Worm (Caenorhabditis elegans) whole organism, L2 larva: Measurements from ENCODE around the gene fbxa-144.

ENCODE experiments used
- C34F6.9 ChIP-seq: fragments of 150-350 bp; optimal IDR thresholded peaks from 2 replicates; lab custom pipeline; 2014; ENCODE audit warnings: missing biosample characterization, missing genetic modification characterization
- R02D3.7 ChIP-seq: fragments of 150-350 bp; optimal IDR thresholded peaks from 2 replicates; lab custom pipeline; 2014; ENCODE audit warnings: missing biosample characterization, missing genetic modification characterization
- Y55F3AM.14 ChIP-seq: fragments of 200-800 bp; sonication (Bioruptor generic); optimal IDR thresholded peaks from 2 replicates; lab custom pipeline; 2018; ENCODE audit warnings: mild to moderate bottlenecking, missing genetic modification characterization, missing compliant biosample characterization
- ZK546.5 ChIP-seq: sonication (generic microtip); optimal IDR thresholded peaks from 2 replicates; lab custom pipeline; 2017; ENCODE audit warnings: missing biosample characterization, missing genetic modification characterization
- alr-1 ChIP-seq: fragments of 150-350 bp; optimal IDR thresholded peaks from 2 replicates; lab custom pipeline; 2014; ENCODE audit warnings: missing biosample characterization, missing genetic modification characterization
- aly-2 ChIP-seq: fragments of 150-350 bp; optimal IDR thresholded peaks from 2 replicates; lab custom pipeline; 2014; ENCODE audit warnings: missing biosample characterization, missing genetic modification characterization
- ama-1 ChIP-seq: fragments of 150-350 bp; optimal IDR thresholded peaks from 2 replicates; lab custom pipeline; 2018; ENCODE audit warnings: inconsistent platforms
- blmp-1 ChIP-seq: sonication (generic microtip); optimal IDR thresholded peaks from 2 replicates; lab custom pipeline; 2017; ENCODE audit warnings: missing genetic modification characterization, mild to moderate bottlenecking, missing compliant biosample characterization, antibody characterized with exemption, moderate library complexity; ENCODE audit not compliant: insufficient read depth
- ceh-16 ChIP-seq: fragments of 150-350 bp; optimal IDR thresholded peaks from 2 replicates; lab custom pipeline; 2014; ENCODE audit warnings: missing biosample characterization, missing genetic modification characterization
- ceh-82 ChIP-seq: fragments of 150-350 bp; optimal IDR thresholded peaks from 2 replicates; lab custom pipeline; 2014; ENCODE audit warnings: missing biosample characterization, missing genetic modification characterization
- dmd-4 ChIP-seq: sonication (generic microtip); optimal IDR thresholded peaks from 2 replicates; lab custom pipeline; 2017; ENCODE audit warnings: missing biosample characterization, missing genetic modification characterization
- elt-1 ChIP-seq: fragments of 150-350 bp; optimal IDR thresholded peaks from 2 replicates; lab custom pipeline; 2014; ENCODE audit warnings: missing biosample characterization, missing genetic modification characterization
- elt-3 ChIP-seq: sonication (generic microtip); optimal IDR thresholded peaks from 2 replicates; lab custom pipeline; 2017; ENCODE audit warnings: missing biosample characterization, missing genetic modification characterization
- fos-1 ChIP-seq: fragments of 150-350 bp; optimal IDR thresholded peaks from 2 replicates; lab custom pipeline; 2014; ENCODE audit warnings: missing biosample characterization, missing genetic modification characterization
- gmeb-1 ChIP-seq: fragments of 150-350 bp; optimal IDR thresholded peaks from 2 replicates; lab custom pipeline; 2014; ENCODE audit warnings: missing biosample characterization, missing genetic modification characterization
- lin-39 ChIP-seq: fragments of 150-350 bp; optimal IDR thresholded peaks from 2 replicates; lab custom pipeline; 2014; ENCODE audit warnings: missing biosample characterization, missing genetic modification reagents, missing genetic modification characterization
- lsy-2 ChIP-seq, 2 experiments: fragments of 150-350 bp in 1 of 2; sonication (generic microtip) in 1 of 2; optimal IDR thresholded peaks; 2 replicates each; lab custom pipeline; 2014 to 2017; ENCODE audit warnings: missing biosample characterization in 2 of 2, missing genetic modification characterization in 2 of 2
- mab-5 ChIP-seq: fragments of 150-350 bp; optimal IDR thresholded peaks from 2 replicates; lab custom pipeline; 2014; ENCODE audit warnings: missing biosample characterization, missing genetic modification characterization
- mbf-1 ChIP-seq: sonication (generic microtip); optimal IDR thresholded peaks from 2 replicates; lab custom pipeline; 2017; ENCODE audit warnings: missing biosample characterization, missing genetic modification characterization
- mdl-1 ChIP-seq, 2 experiments: fragments of 150-350 bp in 1 of 2; sonication (generic microtip) in 1 of 2; optimal IDR thresholded peaks; 2 replicates each; lab custom pipeline; 2017; ENCODE audit warnings: missing biosample characterization in 2 of 2, missing genetic modification characterization in 2 of 2
- nhr-10 ChIP-seq: sonication (generic microtip); optimal IDR thresholded peaks from 2 replicates; lab custom pipeline; 2017; ENCODE audit warnings: missing biosample characterization, missing genetic modification characterization
- nhr-11 ChIP-seq: fragments of 150-350 bp; optimal IDR thresholded peaks from 2 replicates; lab custom pipeline; 2014; ENCODE audit warnings: missing biosample characterization, missing genetic modification characterization
- nhr-12 ChIP-seq: fragments of 150-350 bp; optimal IDR thresholded peaks from 2 replicates; lab custom pipeline; 2014; ENCODE audit warnings: missing biosample characterization, missing genetic modification characterization
- nhr-129 ChIP-seq: fragments of 150-350 bp; optimal IDR thresholded peaks from 2 replicates; lab custom pipeline; 2014; ENCODE audit warnings: missing biosample characterization, missing genetic modification characterization
- nhr-21 ChIP-seq: fragments of 150-350 bp; optimal IDR thresholded peaks from 2 replicates; lab custom pipeline; 2014; ENCODE audit warnings: missing biosample characterization, missing genetic modification characterization
- nhr-23 ChIP-seq: fragments of 150-350 bp; optimal IDR thresholded peaks from 2 replicates; lab custom pipeline; 2014; ENCODE audit warnings: missing biosample characterization, missing genetic modification reagents, missing genetic modification characterization
- nhr-237 ChIP-seq: fragments of 150-350 bp; optimal IDR thresholded peaks from 2 replicates; lab custom pipeline; 2014; ENCODE audit warnings: missing biosample characterization, missing genetic modification characterization
- nhr-6 ChIP-seq: fragments of 150-350 bp; optimal IDR thresholded peaks from 2 replicates; lab custom pipeline; 2014; ENCODE audit warnings: missing biosample characterization, missing genetic modification characterization
- nhr-77 ChIP-seq: fragments of 150-350 bp; optimal IDR thresholded peaks from 2 replicates; lab custom pipeline; 2014; ENCODE audit warnings: missing biosample characterization, missing genetic modification characterization
- peb-1 ChIP-seq: fragments of 150-350 bp; optimal IDR thresholded peaks from 2 replicates; lab custom pipeline; 2014; ENCODE audit warnings: missing biosample characterization, missing genetic modification characterization
- sem-4 ChIP-seq: fragments of 150-350 bp; optimal IDR thresholded peaks from 2 replicates; lab custom pipeline; 2014; ENCODE audit warnings: missing biosample characterization, missing genetic modification reagents, missing genetic modification characterization
- skn-1 ChIP-seq: sonication (generic microtip); optimal IDR thresholded peaks from 2 replicates; lab custom pipeline; 2017; ENCODE audit warnings: missing biosample characterization, missing genetic modification characterization
- unc-62 ChIP-seq: fragments of 150-350 bp; optimal IDR thresholded peaks from 2 replicates; lab custom pipeline; 2014; ENCODE audit warnings: missing biosample characterization, missing genetic modification reagents, missing genetic modification characterization
- ztf-11 ChIP-seq: sonication (generic microtip); optimal IDR thresholded peaks from 2 replicates; lab custom pipeline; 2017; ENCODE audit warnings: missing biosample characterization, missing genetic modification characterization
- ztf-4 ChIP-seq: fragments of 150-350 bp; optimal IDR thresholded peaks from 2 replicates; lab custom pipeline; 2014; ENCODE audit warnings: missing biosample characterization, missing genetic modification characterization

The fbxa-144 gene

DNA sequence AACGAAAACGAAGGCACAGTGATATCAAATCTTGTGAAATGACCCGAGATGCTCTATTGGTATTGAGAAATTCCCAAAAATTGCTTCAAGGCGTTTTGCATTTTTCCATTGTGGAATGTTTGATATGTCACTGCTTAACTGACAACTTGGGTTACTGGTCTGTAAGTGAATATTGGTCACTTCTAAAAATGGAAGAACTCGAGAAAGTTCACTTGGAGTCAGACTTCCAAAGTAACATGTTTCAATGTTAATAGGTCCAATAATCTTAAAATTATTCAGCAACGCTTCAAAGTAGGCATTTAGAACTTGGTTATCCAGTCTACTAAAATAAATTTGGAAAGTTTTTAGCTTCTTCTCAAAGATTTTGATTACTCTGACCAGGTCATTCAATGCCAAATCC is at the start of gene fbxa-144:
TSS of gene fbxa-144 (minus strand) at position 101 of the 400 bp plus-strand sequence.
- TF ChIP-seq mbf-1: no peak
- TF ChIP-seq mab-5 (tag; lab: Kevin White, UChicago): no peak
- no peak for TF ChIP-seq elt-3 (tag; lab: Kevin White, UChicago)
- TF ChIP-seq ama-1 (lab: Kevin White, UChicago): no peak
- TF ChIP-seq unc-62 (GFP tag; lab: Kevin White, UChicago): no peak
- no peak for TF ChIP-seq ztf-4 (tag; lab: Kevin White, UChicago)
- TF ChIP-seq ceh-16 (tag; lab: Kevin White, UChicago): no peak
- no peak for TF ChIP-seq ZK546.5 (tag; lab: Kevin White, UChicago)
- TF ChIP-seq nhr-77 (tag; lab: Kevin White, UChicago): no peak
- TF ChIP-seq lin-39 (tag; lab: Kevin White, UChicago): no peak
- no peak for TF ChIP-seq nhr-23 (tag; lab: Kevin White, UChicago)
- TF ChIP-seq alr-1 (tag; lab: Kevin White, UChicago): no peak
- no peak for TF ChIP-seq dmd-4
- TF ChIP-seq nhr-10: no peak
- TF ChIP-seq nhr-12 (tag; lab: Kevin White, UChicago): no peak
- TF ChIP-seq mdl-1 (tag; optimal IDR thresholded peaks at IDR 0.05; lab: Kevin White, UChicago): no peak
- no peak for TF ChIP-seq sem-4 (tag; lab: Kevin White, UChicago)
- no peak for TF ChIP-seq nhr-237
- TF ChIP-seq nhr-21 (tag; lab: Kevin White, UChicago): no peak

DNA sequence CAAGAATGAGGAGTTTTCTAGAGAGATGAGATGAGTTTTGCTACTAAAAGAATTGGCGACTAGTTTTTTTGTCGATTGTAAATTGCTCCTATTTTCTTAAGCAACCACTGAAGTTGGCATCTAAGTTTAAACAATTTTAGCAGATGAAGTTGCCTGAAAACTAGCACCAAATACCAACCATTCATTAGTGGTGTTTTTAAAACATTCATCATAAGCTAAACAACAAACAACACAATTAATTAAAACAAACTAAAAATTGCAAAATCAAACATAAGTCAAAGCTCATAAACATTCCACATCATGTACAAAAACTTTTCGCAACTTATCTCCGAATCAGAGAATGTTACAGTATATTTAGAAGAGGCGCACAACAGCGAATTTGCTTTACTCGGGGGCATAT is 49.5 kb upstream of the fbxa-144 start, which contains the start of gene srz-13:
TSS of gene srz-13 (plus strand) at position 301 of the 400 bp plus-strand sequence.
- TF ChIP-seq aly-2 (no peak), mab-5 (tag; lab: Kevin White, UChicago) (no peak), ztf-11 (tag; lab: Kevin White, UChicago) (no peak), Y55F3AM.14 (GFP tag; lab: Kevin White, UChicago) (no peak), dmd-4 (no peak), elt-3 (tag; lab: Kevin White, UChicago) (no peak), R02D3.7 (tag; lab: Kevin White, UChicago) (no peak), mdl-1 (tag; optimal IDR thresholded peaks at IDR 0.05; lab: Kevin White, UChicago) (no peak), sem-4 (tag; lab: Kevin White, UChicago) (no peak), ztf-4 (tag; lab: Kevin White, UChicago) (no peak), nhr-21 (tag; lab: Kevin White, UChicago) (no peak), nhr-6 (tag; lab: Kevin White, UChicago) (no peak), skn-1 (no peak), nhr-11 (tag; lab: Kevin White, UChicago) (no peak)

DNA sequence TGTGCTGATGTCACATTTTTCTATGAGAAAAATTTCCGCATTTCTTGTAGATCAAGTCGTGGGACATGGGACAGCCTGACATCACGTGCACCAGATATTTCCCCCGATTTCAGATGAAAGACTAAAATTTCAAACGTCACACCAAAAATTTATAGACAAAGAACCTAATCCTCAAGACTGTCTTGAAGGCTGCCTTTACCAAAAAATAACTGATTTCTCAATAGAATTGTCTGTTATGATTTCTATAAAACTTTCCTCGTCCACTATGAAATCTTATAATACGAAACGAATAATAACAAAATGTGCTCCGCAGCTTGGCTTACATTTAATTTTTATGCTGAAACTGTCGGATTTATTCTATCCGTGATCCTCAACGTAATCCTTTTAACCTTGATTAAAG is 47.7 kb upstream of the fbxa-144 start, which contains the start of gene str-106:
TSS of gene str-106 (plus strand) at position 301 of the 400 bp plus-strand sequence.
- TF ChIP-seq mab-5 (tag; lab: Kevin White, UChicago) (no peak), sem-4 (tag; lab: Kevin White, UChicago) (no peak), ceh-16 (tag; lab: Kevin White, UChicago) (no peak), blmp-1 (tag; lab: Kevin White, UChicago) (no peak), Y55F3AM.14 (GFP tag; lab: Kevin White, UChicago) (no peak), nhr-129 (no peak), alr-1 (tag; lab: Kevin White, UChicago) (no peak), C34F6.9 (no peak), nhr-6 (tag; lab: Kevin White, UChicago) (no peak)

DNA sequence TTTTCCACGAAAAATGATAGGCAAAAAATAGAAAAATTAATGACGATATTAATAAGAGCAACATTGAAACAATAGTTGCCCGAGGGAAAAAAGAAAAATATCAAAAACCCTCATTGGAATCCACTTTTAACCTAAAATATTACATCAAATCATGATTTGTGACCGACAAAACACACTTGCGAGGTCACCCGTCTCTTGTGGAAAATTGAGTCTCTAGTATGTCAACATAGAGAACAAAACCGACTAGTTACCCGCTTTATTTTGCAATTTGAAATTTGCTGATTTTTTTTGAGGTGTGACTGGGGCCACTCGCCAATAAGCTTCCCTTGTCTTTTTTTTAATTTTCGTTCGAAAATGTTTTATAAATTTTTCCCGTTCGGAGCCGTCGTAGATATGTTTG is 43.2 kb upstream of the fbxa-144 start, which contains the start of gene cyp-33D1:
TSS of gene cyp-33D1 (minus strand) at position 101 of the 400 bp plus-strand sequence.
- TF ChIP-seq gmeb-1 (tag; lab: Kevin White, UChicago) (no peak), lsy-2 (tag; optimal IDR thresholded peaks at IDR 0.05; lab: Kevin White, UChicago) (no peak), unc-62 (GFP tag; lab: Kevin White, UChicago) (no peak), nhr-21 (tag; lab: Kevin White, UChicago) (no peak), elt-1 (tag; lab: Kevin White, UChicago) (no peak)

DNA sequence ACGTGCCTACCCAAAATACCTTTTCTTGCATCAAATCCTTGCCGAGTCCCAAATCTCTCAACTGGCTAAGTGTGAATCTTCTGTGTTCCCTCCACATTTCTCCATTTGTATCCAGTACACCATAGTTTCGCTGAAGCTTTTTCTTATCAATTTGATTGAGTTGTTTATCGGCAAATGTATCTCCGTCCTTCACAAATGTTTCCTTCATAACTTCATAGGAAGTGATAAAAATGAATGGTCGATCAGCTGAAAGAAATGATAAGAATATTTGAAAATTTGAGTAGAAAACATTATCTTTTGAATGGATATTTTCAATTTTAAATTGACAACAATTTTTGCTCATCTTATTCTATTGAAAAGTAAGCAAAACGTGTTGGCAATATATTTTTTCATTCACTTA is 42.6 kb upstream of the fbxa-144 start:
- TF ChIP-seq elt-1 (tag; lab: Kevin White, UChicago): no peak
- TF ChIP-seq ceh-82 (tag; lab: Kevin White, UChicago): no peak
- no peak for TF ChIP-seq nhr-11 (tag; lab: Kevin White, UChicago)
- peak; percentile 65 for TF ChIP-seq fos-1 (tag; lab: Kevin White, UChicago)
- no peak for TF ChIP-seq peb-1 (tag; lab: Kevin White, UChicago)
- TF ChIP-seq lsy-2 (tag; optimal IDR thresholded peaks at IDR 0.05; lab: Kevin White, UChicago): no peak
